Worm (Caenorhabditis elegans): ENCODE measurements around the gene cbd-1.

DNA sequence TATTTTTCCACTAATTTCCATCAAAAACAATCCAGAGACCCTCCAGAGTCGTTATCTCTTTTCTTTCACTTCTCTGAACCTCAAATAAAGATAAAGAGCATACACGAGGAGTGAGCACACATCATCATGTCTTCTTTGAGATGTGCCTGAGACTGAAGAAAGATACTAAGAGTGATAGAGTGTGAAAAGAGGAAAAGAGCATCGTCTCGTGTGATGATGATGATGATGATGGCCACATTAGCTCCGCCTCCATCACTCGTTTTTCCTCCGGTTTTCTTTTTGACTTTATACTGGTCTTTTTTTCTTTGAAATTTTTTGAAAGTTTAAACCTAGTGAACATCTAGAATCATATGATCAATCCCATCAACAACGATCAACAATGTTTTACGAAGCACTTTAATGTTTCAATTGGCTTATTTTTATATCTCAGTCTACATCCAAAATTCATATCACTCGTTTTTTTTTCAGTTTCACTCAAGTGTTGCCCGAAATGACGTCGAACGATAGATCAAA is 18.8 kb upstream of the cbd-1 start, which contains the start of gene T01G1.2:
- no peak for TF ChIP-seq ztf-28 (GFP tag; IDR thresholded peaks at IDR 0.05)
- TF ChIP-seq hrde-1 (tag; optimal IDR thresholded peaks at IDR 0.05; ENCODE audit: borderline replicate concordance), result no peak
- no peak for TF ChIP-seq rpc-1 (optimal IDR thresholded peaks at IDR 0.05)
- no peak for TF ChIP-seq rpc-1 (tag; optimal IDR thresholded peaks at IDR 0.05)
- no peak for TF ChIP-seq lin-26 (GFP tag; IDR thresholded peaks at IDR 0.05)
- TF ChIP-seq ets-4 (GFP tag; optimal IDR thresholded peaks at IDR 0.05), result no peak
- TF ChIP-seq D2030.7 (GFP tag; IDR thresholded peaks at IDR 0.05), result no peak
- TF ChIP-seq nhr-27 (tag; optimal IDR thresholded peaks at IDR 0.05), result no peak
- TF ChIP-seq ama-1 (optimal IDR thresholded peaks at IDR 0.05), result no peak
- no peak for TF ChIP-seq ama-1 (GFP tag; optimal IDR thresholded peaks at IDR 0.05)
- no peak for TF ChIP-seq ceh-91 (GFP tag; IDR thresholded peaks at IDR 0.05)
- TF ChIP-seq B0019.2 (GFP tag; conservative IDR thresholded peaks at IDR 0.05), result no peak
- no peak for TF ChIP-seq lin-35 (GFP tag; optimal IDR thresholded peaks at IDR 0.05)
- no peak for TF ChIP-seq nfya-1 (tag; optimal IDR thresholded peaks at IDR 0.05; ENCODE audit: borderline replicate concordance, insufficient read depth)
- TF ChIP-seq attf-5 (GFP tag; optimal IDR thresholded peaks at IDR 0.05), result no peak
